Worm (Caenorhabditis elegans): ENCODE results near the gene F59A2.5.

Gene F59A2.5

DNA sequence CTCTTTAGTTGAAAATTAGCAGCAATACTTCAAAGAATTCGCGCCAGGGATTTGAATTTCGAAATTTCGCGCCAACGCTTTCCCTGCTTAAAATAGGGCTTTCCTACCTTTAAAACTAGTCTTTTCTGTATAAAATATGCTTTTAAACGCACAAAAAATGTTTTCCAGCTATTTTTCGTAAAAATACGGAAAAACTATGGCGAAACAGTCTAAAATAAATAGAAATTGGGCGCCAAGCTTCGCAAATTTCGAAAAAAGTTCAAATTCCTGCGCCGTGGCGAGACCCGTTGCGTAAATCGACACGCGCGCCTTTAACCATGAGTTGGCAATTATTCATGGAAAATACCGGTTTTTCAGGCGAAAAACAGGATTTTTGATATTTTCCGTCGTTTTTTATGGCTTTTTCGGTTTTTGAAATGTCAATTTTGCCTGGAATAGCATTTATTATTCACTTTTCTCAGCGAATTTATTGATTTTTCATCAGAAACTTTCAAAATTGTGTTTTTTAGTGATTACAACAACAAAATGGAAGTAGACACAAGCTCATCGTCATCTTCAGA, at the start of gene F59A2.5, which contains the start of gene npp-9:
Gene F59A2.5, plus strand, starts transcription at position 510 of the 560 bp plus-strand sequence.
Gene npp-9, minus strand, starts transcription at position 126 of the 560 bp plus-strand sequence.
- TF ChIP-seq ceh-100 (GFP tag; IDR thresholded peaks at IDR 0.05): no peak
- TF ChIP-seq hlh-12 (tag; optimal IDR thresholded peaks at IDR 0.05): no peak
- TF ChIP-seq unc-130 (GFP tag; optimal IDR thresholded peaks at IDR 0.05): peak; percentile 36
- TF ChIP-seq dox-1 (GFP tag; IDR thresholded peaks at IDR 0.05): no peak
- TF ChIP-seq B0019.2 (GFP tag; conservative IDR thresholded peaks at IDR 0.05): 0 out of 2 replicates have a peak, but pooled peaks have one; percentile 35
- TF ChIP-seq ccch-3 (GFP tag; optimal IDR thresholded peaks at IDR 0.05): no peak
- TF ChIP-seq snpc-1.1 (tag; optimal IDR thresholded peaks at IDR 0.05; ENCODE audit: insufficient read depth): peak; percentile 25
- no peak for TF ChIP-seq die-1 (tag; optimal IDR thresholded peaks at IDR 0.05)
- TF ChIP-seq nhr-90 (tag; optimal IDR thresholded peaks at IDR 0.05): no peak
- TF ChIP-seq F33H1.4 (GFP tag; IDR thresholded peaks at IDR 0.05): peak; percentile 88
- TF ChIP-seq lin-35 (GFP tag; optimal IDR thresholded peaks at IDR 0.05): peak in 2 of 3 experiments; percentile 43 to 69
- TF ChIP-seq egrh-3 (GFP tag; IDR thresholded peaks at IDR 0.05): no peak
- TF ChIP-seq akir-1 (GFP tag; optimal IDR thresholded peaks at IDR 0.05): no peak
- no peak for TF ChIP-seq ceh-40 (GFP tag; IDR thresholded peaks at IDR 0.05)
- TF ChIP-seq rcor-1 (GFP tag; IDR thresholded peaks at IDR 0.05): no peak
- TF ChIP-seq ztf-18 (tag; optimal IDR thresholded peaks at IDR 0.05): peak; percentile 11
- TF ChIP-seq rpc-1 (optimal IDR thresholded peaks at IDR 0.05): no peak
- TF ChIP-seq rpc-1 (tag; optimal IDR thresholded peaks at IDR 0.05): no peak
- no peak for TF ChIP-seq F57A8.1 (GFP tag; optimal IDR thresholded peaks at IDR 0.05)
- no peak for TF ChIP-seq ztf-6 (GFP tag; IDR thresholded peaks at IDR 0.05)
- TF ChIP-seq hmg-1.2 (GFP tag; IDR thresholded peaks at IDR 0.05): peak; percentile 34; the same call in 1 of the 2 replicates
- TF ChIP-seq snpc-3.4 (tag; optimal IDR thresholded peaks at IDR 0.05): peak; percentile 39
- TF ChIP-seq zfh-2 (GFP tag; conservative IDR thresholded peaks at IDR 0.05): no peak
- no peak for TF ChIP-seq Y53F4B.3 (GFP tag; IDR thresholded peaks at IDR 0.05)
- no peak for TF ChIP-seq Y67H2A.10 (GFP tag; conservative IDR thresholded peaks at IDR 0.05)
- no peak for TF ChIP-seq nhr-179 (tag; optimal IDR thresholded peaks at IDR 0.05)
- no peak for TF ChIP-seq dpff-1 (tag; optimal IDR thresholded peaks at IDR 0.05)
- TF ChIP-seq dpl-1 (GFP tag; optimal IDR thresholded peaks at IDR 0.05): peak; percentile 83
- TF ChIP-seq nhr-80 (tag; optimal IDR thresholded peaks at IDR 0.05): no peak
- TF ChIP-seq Y95B8A.8 (GFP tag; IDR thresholded peaks at IDR 0.05): 0 out of 2 replicates have a peak, but pooled peaks have one; percentile 37
- TF ChIP-seq tlf-1 (GFP tag; optimal IDR thresholded peaks at IDR 0.05): peak; percentile 67
- no peak for TF ChIP-seq snpc-4 (GFP tag; optimal IDR thresholded peaks at IDR 0.05)
- TF ChIP-seq snpc-4 (tag; optimal IDR thresholded peaks at IDR 0.05): peak in 1 of 4 experiments; percentile 3
- TF ChIP-seq lin-54 (GFP tag; optimal IDR thresholded peaks at IDR 0.05): peak; percentile 80
- TF ChIP-seq cebp-1 (GFP tag; IDR thresholded peaks at IDR 0.05): no peak
- peak; percentile 59 for TF ChIP-seq cebp-1 (tag; optimal IDR thresholded peaks at IDR 0.05)
- TF ChIP-seq mel-28 (tag; optimal IDR thresholded peaks at IDR 0.05; ENCODE audit: borderline replicate concordance): no peak
- no peak for TF ChIP-seq K12H6.12 (tag; optimal IDR thresholded peaks at IDR 0.05)
- TF ChIP-seq sptf-2 (GFP tag; optimal IDR thresholded peaks at IDR 0.05): no peak
- no peak for TF ChIP-seq F39B2.1 (GFP tag; IDR thresholded peaks at IDR 0.05)
- no peak for TF ChIP-seq attf-6 (GFP tag; IDR thresholded peaks at IDR 0.05)
- no peak for TF ChIP-seq ets-4 (GFP tag; optimal IDR thresholded peaks at IDR 0.05)
- TF ChIP-seq efl-1 (GFP tag; optimal IDR thresholded peaks at IDR 0.05): peak; percentile 97
- peak; percentile 47; the same call in 1 of the 2 replicates for TF ChIP-seq C17E4.6 (GFP tag; IDR thresholded peaks at IDR 0.05)
- no peak for TF ChIP-seq chd-7 (tag; optimal IDR thresholded peaks at IDR 0.05)
- no peak for TF ChIP-seq tbx-9 (tag; optimal IDR thresholded peaks at IDR 0.05; ENCODE audit: borderline replicate concordance)
- peak; percentile 55 for TF ChIP-seq F49E8.2 (tag; optimal IDR thresholded peaks at IDR 0.05; ENCODE audit: insufficient read depth)
- no peak for TF ChIP-seq unc-62 (GFP tag; optimal IDR thresholded peaks at IDR 0.05)
- no peak for TF ChIP-seq sea-2 (GFP tag; IDR thresholded peaks at IDR 0.05)

Measured in whole organism, young adult.